Worm (Caenorhabditis elegans) whole organism, L2 larva: ENCODE measurements around the gene pigx-1.

Experiments used
- C34F6.9 ChIP-seq: fragments of 150-350 bp; optimal IDR thresholded peaks from 2 replicates; lab custom pipeline; 2014; ENCODE audit warnings: missing biosample characterization, missing genetic modification characterization
- F13H6.1 ChIP-seq: sonication (generic microtip); optimal IDR thresholded peaks from 2 replicates; lab custom pipeline; 2016; ENCODE audit warnings: missing genetic modification characterization, missing compliant biosample characterization
- R02D3.7 ChIP-seq: fragments of 150-350 bp; optimal IDR thresholded peaks from 2 replicates; lab custom pipeline; 2014; ENCODE audit warnings: missing biosample characterization, missing genetic modification characterization
- ZK546.5 ChIP-seq: sonication (generic microtip); optimal IDR thresholded peaks from 2 replicates; lab custom pipeline; 2017; ENCODE audit warnings: missing biosample characterization, missing genetic modification characterization
- aly-2 ChIP-seq: fragments of 150-350 bp; optimal IDR thresholded peaks from 2 replicates; lab custom pipeline; 2014; ENCODE audit warnings: missing biosample characterization, missing genetic modification characterization
- ama-1 ChIP-seq: fragments of 150-350 bp; optimal IDR thresholded peaks from 2 replicates; lab custom pipeline; 2018; ENCODE audit warnings: inconsistent platforms
- blmp-1 ChIP-seq: sonication (generic microtip); optimal IDR thresholded peaks from 2 replicates; lab custom pipeline; 2017; ENCODE audit warnings: missing genetic modification characterization, mild to moderate bottlenecking, missing compliant biosample characterization, antibody characterized with exemption, moderate library complexity; ENCODE audit not compliant: insufficient read depth
- ceh-82 ChIP-seq: fragments of 150-350 bp; optimal IDR thresholded peaks from 2 replicates; lab custom pipeline; 2014; ENCODE audit warnings: missing biosample characterization, missing genetic modification characterization
- crh-2 ChIP-seq: sonication (generic microtip); optimal IDR thresholded peaks from 2 replicates; lab custom pipeline; 2017; ENCODE audit warnings: missing biosample characterization, missing genetic modification characterization
- dmd-4 ChIP-seq: sonication (generic microtip); optimal IDR thresholded peaks from 2 replicates; lab custom pipeline; 2017; ENCODE audit warnings: missing biosample characterization, missing genetic modification characterization
- elt-3 ChIP-seq: sonication (generic microtip); optimal IDR thresholded peaks from 2 replicates; lab custom pipeline; 2017; ENCODE audit warnings: missing biosample characterization, missing genetic modification characterization
- gmeb-1 ChIP-seq: fragments of 150-350 bp; optimal IDR thresholded peaks from 2 replicates; lab custom pipeline; 2014; ENCODE audit warnings: missing biosample characterization, missing genetic modification characterization
- lin-11 ChIP-seq: fragments of 150-350 bp; sonication (generic microtip); optimal IDR thresholded peaks from 2 replicates; lab custom pipeline; 2014; ENCODE audit warnings: missing biosample characterization, missing genetic modification characterization, inconsistent platforms, mixed read lengths
- lin-13 ChIP-seq: fragments of 150-350 bp; optimal IDR thresholded peaks from 2 replicates; lab custom pipeline; 2014; ENCODE audit warnings: missing biosample characterization, missing genetic modification reagents, missing genetic modification characterization
- lin-39 ChIP-seq: fragments of 150-350 bp; optimal IDR thresholded peaks from 2 replicates; lab custom pipeline; 2014; ENCODE audit warnings: missing biosample characterization, missing genetic modification reagents, missing genetic modification characterization
- lsy-2 ChIP-seq, 2 experiments: fragments of 150-350 bp in 1 of 2; sonication (generic microtip) in 1 of 2; optimal IDR thresholded peaks; 2 replicates each; lab custom pipeline; 2014 to 2017; ENCODE audit warnings: missing biosample characterization in 2 of 2, missing genetic modification characterization in 2 of 2
- mab-5 ChIP-seq: fragments of 150-350 bp; optimal IDR thresholded peaks from 2 replicates; lab custom pipeline; 2014; ENCODE audit warnings: missing biosample characterization, missing genetic modification characterization
- nhr-11 ChIP-seq: fragments of 150-350 bp; optimal IDR thresholded peaks from 2 replicates; lab custom pipeline; 2014; ENCODE audit warnings: missing biosample characterization, missing genetic modification characterization
- nhr-12 ChIP-seq: fragments of 150-350 bp; optimal IDR thresholded peaks from 2 replicates; lab custom pipeline; 2014; ENCODE audit warnings: missing biosample characterization, missing genetic modification characterization
- nhr-129 ChIP-seq: fragments of 150-350 bp; optimal IDR thresholded peaks from 2 replicates; lab custom pipeline; 2014; ENCODE audit warnings: missing biosample characterization, missing genetic modification characterization
- nhr-21 ChIP-seq: fragments of 150-350 bp; optimal IDR thresholded peaks from 2 replicates; lab custom pipeline; 2014; ENCODE audit warnings: missing biosample characterization, missing genetic modification characterization
- nhr-23 ChIP-seq: fragments of 150-350 bp; optimal IDR thresholded peaks from 2 replicates; lab custom pipeline; 2014; ENCODE audit warnings: missing biosample characterization, missing genetic modification reagents, missing genetic modification characterization
- nhr-25 ChIP-seq: fragments of 150-350 bp; sonication (generic microtip); optimal IDR thresholded peaks from 3 replicates; lab custom pipeline; 2014; ENCODE audit warnings: missing biosample characterization, missing genetic modification characterization
- nhr-6 ChIP-seq: fragments of 150-350 bp; optimal IDR thresholded peaks from 2 replicates; lab custom pipeline; 2014; ENCODE audit warnings: missing biosample characterization, missing genetic modification characterization
- sem-4 ChIP-seq: fragments of 150-350 bp; optimal IDR thresholded peaks from 2 replicates; lab custom pipeline; 2014; ENCODE audit warnings: missing biosample characterization, missing genetic modification reagents, missing genetic modification characterization
- skn-1 ChIP-seq: sonication (generic microtip); optimal IDR thresholded peaks from 2 replicates; lab custom pipeline; 2017; ENCODE audit warnings: missing biosample characterization, missing genetic modification characterization
- sma-3 ChIP-seq: sonication (generic microtip); optimal IDR thresholded peaks from 2 replicates; lab custom pipeline; 2016; ENCODE audit warnings: missing genetic modification reagents, missing genetic modification characterization, missing compliant biosample characterization
- sma-9 ChIP-seq, 2 experiments: fragments of 150-350 bp in 1 of 2; sonication (generic microtip) in 1 of 2; optimal IDR thresholded peaks; 2 replicates each; lab custom pipeline; 2014 to 2016; ENCODE audit warnings: missing genetic modification characterization in 2 of 2, mild to moderate bottlenecking in 1 of 2, missing biosample characterization in 1 of 2, missing compliant biosample characterization in 1 of 2, missing genetic modification reagents in 1 of 2, moderate library complexity in 1 of 2
- snpc-4 ChIP-seq: fragments of 150-350 bp; optimal IDR thresholded peaks from 2 replicates; lab custom pipeline; 2014; ENCODE audit warnings: missing biosample characterization, missing genetic modification characterization
- unc-39 ChIP-seq: fragments of 150-350 bp; optimal IDR thresholded peaks from 2 replicates; lab custom pipeline; 2014; ENCODE audit warnings: missing biosample characterization, missing genetic modification characterization
- zag-1 ChIP-seq: fragments of 150-350 bp; optimal IDR thresholded peaks from 2 replicates; lab custom pipeline; 2014; ENCODE audit warnings: missing biosample characterization, missing genetic modification characterization
- ztf-11 ChIP-seq: sonication (generic microtip); optimal IDR thresholded peaks from 2 replicates; lab custom pipeline; 2017; ENCODE audit warnings: missing biosample characterization, missing genetic modification characterization

The pigx-1 gene

DNA sequence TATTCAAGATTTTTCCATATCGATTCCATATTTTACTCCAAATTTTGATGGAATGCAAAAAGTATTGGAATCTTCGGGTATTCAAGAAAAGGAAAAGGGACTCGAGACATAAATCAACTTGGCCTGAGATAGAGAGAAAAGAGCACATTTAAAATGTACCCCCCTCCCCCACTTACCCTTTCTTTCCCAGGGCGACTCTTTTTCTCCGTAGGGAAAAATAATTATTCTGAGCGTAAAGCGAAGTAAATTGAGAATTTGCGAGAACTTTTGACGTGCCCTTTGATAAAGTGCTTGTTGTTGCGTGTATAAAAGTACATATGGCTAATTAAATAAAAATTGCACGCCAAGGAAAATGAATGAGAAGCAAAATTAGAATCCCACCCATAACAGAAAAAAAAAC, 36.1 kb downstream of the pigx-1 start:
- TF ChIP-seq mab-5 (peak; percentile 79), aly-2 (tag; lab: Kevin White, UChicago) (no peak)
- TF ChIP-seq, all 48 proteins: peak for 1

DNA sequence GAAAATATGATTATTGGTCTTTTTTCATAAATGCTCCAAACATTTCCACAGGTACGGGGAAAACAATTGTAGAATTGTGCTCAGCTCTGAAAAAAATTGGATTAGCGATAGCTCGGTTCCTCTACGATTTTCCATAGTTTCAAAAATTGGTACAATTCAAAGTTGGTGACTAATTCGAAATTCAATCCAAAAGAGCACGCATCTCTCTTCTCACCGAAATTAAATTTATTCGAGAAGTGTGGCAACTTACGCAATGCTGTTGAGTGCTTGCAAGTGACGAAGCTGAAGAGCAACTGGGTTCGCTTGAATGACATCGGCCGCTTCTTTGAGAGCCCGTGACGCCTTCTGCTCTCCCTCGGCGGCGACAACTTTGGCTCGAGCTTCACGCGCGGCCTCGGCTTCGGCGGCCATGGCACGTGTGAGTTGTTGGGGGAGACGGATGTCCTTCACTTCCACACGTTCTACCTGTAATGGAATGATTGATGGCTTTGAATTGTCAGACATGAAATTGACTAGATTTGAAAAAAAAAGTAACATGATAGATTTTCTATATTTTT, 38.9 kb downstream of the pigx-1 start:
- TF ChIP-seq crh-2 (tag; lab: Kevin White, UChicago) (no peak), unc-39 (no peak), snpc-4 (tag; lab: Kevin White, UChicago) (no peak), sma-9 (GFP tag; optimal IDR thresholded peaks at IDR 0.05; lab: Kevin White, UChicago) (no peak), sma-9 (tag; optimal IDR thresholded peaks at IDR 0.05; lab: Kevin White, UChicago) (no peak), nhr-11 (tag; lab: Kevin White, UChicago) (no peak), nhr-12 (no peak), nhr-25 (tag; lab: Kevin White, UChicago) (no peak), nhr-21 (tag; lab: Kevin White, UChicago) (no peak), lin-39 (tag; lab: Kevin White, UChicago) (no peak), gmeb-1 (tag; lab: Kevin White, UChicago) (no peak), ama-1 (lab: Kevin White, UChicago) (no peak), nhr-6 (tag; lab: Kevin White, UChicago) (no peak), R02D3.7 (no peak), lin-13 (GFP tag; lab: Kevin White, UChicago) (no peak), nhr-129 (tag; lab: Kevin White, UChicago) (no peak), zag-1 (tag; lab: Kevin White, UChicago) (no peak), dmd-4 (no peak)

DNA sequence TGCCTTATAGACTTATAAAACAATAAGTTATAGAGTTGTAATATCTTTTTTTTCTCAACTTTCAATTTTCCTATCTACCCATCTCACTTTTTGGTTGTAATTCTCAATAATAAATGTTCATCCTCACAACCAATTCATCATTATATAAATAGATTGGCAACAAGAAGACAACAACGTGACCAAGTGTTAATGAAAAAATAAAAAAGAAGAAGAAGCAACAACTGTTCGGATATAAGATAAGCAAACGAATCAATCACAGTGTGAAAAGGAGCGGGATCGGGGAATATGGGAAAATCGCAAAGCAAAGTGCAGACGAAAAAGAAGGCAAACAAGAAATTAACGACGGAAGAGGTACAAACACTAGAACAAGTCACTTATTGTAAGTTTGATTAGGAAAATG, 42.9 kb downstream of the pigx-1 start, which contains the start of gene ncs-3:
Gene ncs-3, plus strand, starts transcription at position 153 of the 400 bp plus-strand sequence.
- peak; percentile 54 for TF ChIP-seq F13H6.1 (tag; lab: Kevin White, UChicago)
- TF ChIP-seq sma-9 (GFP tag; optimal IDR thresholded peaks at IDR 0.05; lab: Kevin White, UChicago): peak; percentile 66
- TF ChIP-seq sma-9 (tag; optimal IDR thresholded peaks at IDR 0.05; lab: Kevin White, UChicago): no peak
- TF ChIP-seq C34F6.9: peak; percentile 43
- TF ChIP-seq dmd-4: no peak
- TF ChIP-seq gmeb-1 (tag; lab: Kevin White, UChicago): no peak
- TF ChIP-seq lsy-2 (tag; optimal IDR thresholded peaks at IDR 0.05; lab: Kevin White, UChicago): peak in 1 of 2 experiments; percentile 49
- peak; percentile 47 for TF ChIP-seq mab-5
- TF ChIP-seq nhr-129 (tag; lab: Kevin White, UChicago): peak; percentile 10
- no peak for TF ChIP-seq sem-4 (tag; lab: Kevin White, UChicago)
- no peak for TF ChIP-seq sma-3
- TF ChIP-seq blmp-1 (tag; lab: Kevin White, UChicago): peak; percentile 28

DNA sequence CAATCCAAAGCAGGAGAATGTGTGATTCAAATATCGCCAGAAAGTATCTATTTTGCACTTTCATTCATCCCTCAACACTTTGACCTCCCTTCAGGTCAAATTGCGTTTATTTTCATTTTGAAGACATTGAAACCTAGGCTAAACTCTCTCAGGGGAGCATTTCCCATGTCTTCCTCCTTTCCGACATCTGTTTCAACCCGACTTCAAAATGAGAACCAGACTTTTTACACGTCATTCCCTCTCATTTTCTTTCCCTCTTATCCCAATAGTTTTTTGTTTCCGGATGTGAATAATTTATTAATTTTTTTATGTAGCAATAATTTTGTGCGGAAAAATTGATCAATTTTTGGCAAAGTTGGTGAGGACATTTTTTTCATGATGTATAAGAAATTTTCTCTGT, 43.9 kb downstream of the pigx-1 start:
- no peak for TF ChIP-seq nhr-25 (tag; lab: Kevin White, UChicago)
- TF ChIP-seq ztf-11 (tag; lab: Kevin White, UChicago): no peak
- TF ChIP-seq zag-1 (tag; lab: Kevin White, UChicago): no peak
- no peak for TF ChIP-seq R02D3.7
- no peak for TF ChIP-seq unc-39

DNA sequence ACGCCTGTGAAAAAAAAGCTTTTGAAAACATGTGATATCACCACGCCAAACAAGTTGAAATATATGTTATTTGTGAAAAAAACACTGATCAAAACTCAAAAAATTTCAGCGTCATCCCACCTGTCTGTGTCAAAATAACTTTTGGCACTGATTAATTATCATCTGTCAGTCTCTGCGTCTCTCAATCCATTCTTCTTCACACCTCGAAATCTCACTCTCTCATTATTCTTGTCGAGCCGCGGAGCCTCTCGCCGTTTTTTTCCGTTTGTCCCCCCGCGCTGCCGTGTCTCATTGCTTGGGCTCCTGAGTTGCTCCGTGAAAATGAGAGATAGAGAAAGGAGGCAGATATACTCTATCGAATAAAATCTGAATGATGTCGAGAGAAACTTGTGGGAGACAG, 45.8 kb downstream of the pigx-1 start:
- peak; percentile 69 for TF ChIP-seq F13H6.1 (tag; lab: Kevin White, UChicago)
- TF ChIP-seq sem-4 (tag; lab: Kevin White, UChicago): peak; percentile 43
- no peak for TF ChIP-seq ZK546.5 (tag; lab: Kevin White, UChicago)
- peak; percentile 45 for TF ChIP-seq sma-9 (GFP tag; optimal IDR thresholded peaks at IDR 0.05; lab: Kevin White, UChicago)
- TF ChIP-seq sma-9 (tag; optimal IDR thresholded peaks at IDR 0.05; lab: Kevin White, UChicago): no peak
- TF ChIP-seq C34F6.9: peak; percentile 42
- no peak for TF ChIP-seq nhr-11 (tag; lab: Kevin White, UChicago)
- TF ChIP-seq elt-3: no peak
- TF ChIP-seq lsy-2 (tag; optimal IDR thresholded peaks at IDR 0.05; lab: Kevin White, UChicago): peak in 1 of 2 experiments; percentile 24
- peak; percentile 28 for TF ChIP-seq mab-5
- no peak for TF ChIP-seq ceh-82 (tag; lab: Kevin White, UChicago)
- TF ChIP-seq skn-1 (tag; lab: Kevin White, UChicago): no peak
- peak; percentile 12 for TF ChIP-seq lin-11 (tag; lab: Kevin White, UChicago)
- TF ChIP-seq nhr-23 (tag; lab: Kevin White, UChicago): no peak
- peak; percentile 51 for TF ChIP-seq nhr-129 (tag; lab: Kevin White, UChicago)
